Fruit fly (Drosophila melanogaster): Measurements from ENCODE around the gene lbe.
A peak's percentile ranks its signal among the peaks of the same experiment; 100 is the strongest.

The lbe gene

DNA sequence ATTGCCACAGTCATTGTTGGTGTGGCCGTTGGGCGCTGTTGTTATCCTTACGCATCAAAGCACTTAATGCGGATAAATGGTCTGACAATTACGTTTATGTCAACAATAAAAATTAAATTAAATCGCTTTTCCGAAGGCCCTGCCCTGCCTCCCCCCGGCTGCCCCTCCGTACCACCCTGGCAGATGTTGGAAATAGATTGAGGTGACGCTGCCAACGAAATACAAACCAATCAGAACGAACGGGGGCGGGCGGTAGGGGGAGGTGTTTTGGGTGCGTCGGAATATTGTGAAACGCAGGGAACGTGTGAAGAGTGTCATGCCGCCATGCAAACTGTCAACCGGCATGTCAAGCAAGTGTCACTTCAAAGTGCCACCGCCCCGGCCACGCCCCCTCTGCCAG lies 24.8 kb upstream of the lbe start:
- TF ChIP-seq dmrt93B (GFP tag; optimal IDR thresholded peaks at IDR 0.05): no peak
- no peak for TF ChIP-seq pan (optimal IDR thresholded peaks at IDR 0.05)
- TF ChIP-seq lola (GFP tag; optimal IDR thresholded peaks at IDR 0.05): no peak
- TF ChIP-seq CrebA (GFP tag; optimal IDR thresholded peaks at IDR 0.05; ENCODE audit: borderline replicate concordance): no peak
- TF ChIP-seq dsf (GFP tag; optimal IDR thresholded peaks at IDR 0.05; ENCODE audit: borderline replicate concordance): no peak
- no peak for TF ChIP-seq Vsx2 (GFP tag; optimal IDR thresholded peaks at IDR 0.05; ENCODE audit: partially characterized antibody)
- no peak for TF ChIP-seq dl (GFP tag; optimal IDR thresholded peaks at IDR 0.05; ENCODE audit: insufficient read depth in 1 of 2, partially characterized antibody in 2 of 2)

DNA sequence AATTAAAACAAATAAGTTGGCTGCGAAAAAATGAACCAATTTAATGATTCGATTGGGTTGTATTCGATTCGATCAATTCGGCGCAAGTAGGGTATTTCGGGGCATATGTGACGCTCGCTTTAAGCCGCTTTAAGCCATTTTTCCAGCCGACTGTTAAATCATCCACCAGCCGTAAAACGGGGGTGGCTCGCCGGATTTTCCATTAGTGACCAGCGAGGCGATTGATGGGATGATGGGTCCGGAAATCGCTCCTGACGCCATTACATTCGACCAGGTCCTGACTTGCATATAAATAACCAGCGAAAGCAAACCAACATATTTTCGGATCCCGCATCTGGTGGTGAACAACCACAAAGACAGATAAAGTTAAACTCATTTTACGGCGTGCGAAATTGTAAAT lies 23.9 kb upstream of the lbe start:
- TF ChIP-seq Hnf4 (GFP tag; optimal IDR thresholded peaks at IDR 0.05) (no peak), dmrt93B (GFP tag; optimal IDR thresholded peaks at IDR 0.05) (no peak), N (GFP tag; optimal IDR thresholded peaks at IDR 0.05) (no peak), usp (GFP tag; optimal IDR thresholded peaks at IDR 0.05) (no peak), Mio (GFP tag; optimal IDR thresholded peaks at IDR 0.05) (no peak), Sp1 (GFP tag; optimal IDR thresholded peaks at IDR 0.05) (no peak), rgr (GFP tag; optimal IDR thresholded peaks at IDR 0.05) (no peak), psq (GFP tag; optimal IDR thresholded peaks at IDR 0.05) (no peak), Abd-B (GFP tag; optimal IDR thresholded peaks at IDR 0.05) (no peak)

DNA sequence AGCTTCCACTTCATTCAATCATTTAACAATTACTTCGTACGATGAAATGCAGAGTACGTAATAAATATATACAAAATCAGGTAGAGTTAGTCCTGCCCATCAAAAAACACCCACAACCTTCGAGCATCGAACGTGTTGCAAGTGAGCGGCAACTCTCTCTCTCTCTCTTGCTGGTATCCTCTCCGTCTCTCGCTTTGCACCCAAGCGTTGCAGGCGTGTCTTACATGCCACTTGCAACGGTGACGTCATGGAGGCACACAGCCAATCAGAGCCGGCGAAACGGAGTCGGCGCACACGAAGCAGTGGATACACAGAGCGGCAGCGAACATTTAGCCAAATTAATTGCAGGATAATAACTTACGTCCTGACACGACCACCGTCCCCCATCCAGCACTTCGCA lies 13.6 kb upstream of the lbe start:
- peak; percentile 77 for TF ChIP-seq Dif (GFP tag; optimal IDR thresholded peaks at IDR 0.05; ENCODE audit: partially characterized antibody)
- TF ChIP-seq dl (GFP tag; optimal IDR thresholded peaks at IDR 0.05; ENCODE audit: insufficient read depth in 1 of 2, partially characterized antibody in 2 of 2): peak; percentile 28 to 64
- TF ChIP-seq lola (GFP tag; optimal IDR thresholded peaks at IDR 0.05): no peak

DNA sequence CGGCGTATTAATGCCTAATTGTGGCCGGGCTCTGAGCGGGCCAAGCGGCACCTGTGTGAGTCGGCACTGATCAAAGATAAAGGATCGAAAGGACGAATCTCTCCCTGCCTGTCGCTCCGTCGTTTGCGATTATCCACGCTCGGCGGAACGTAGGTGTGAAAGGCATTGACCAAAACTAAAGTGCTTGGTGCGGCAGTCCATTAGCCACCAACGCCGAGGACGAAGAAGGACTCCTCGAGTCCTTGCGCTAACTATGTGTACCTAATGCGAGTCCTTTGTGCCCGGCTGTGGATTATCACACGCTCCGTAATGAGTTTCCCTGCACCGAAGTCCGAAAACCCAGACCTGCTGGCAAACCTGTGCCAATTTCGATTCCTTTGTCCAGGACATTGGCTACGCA lies 12.1 kb upstream of the lbe start:
- TF ChIP-seq brk (GFP tag; optimal IDR thresholded peaks at IDR 0.05) (no peak), sv (GFP tag; optimal IDR thresholded peaks at IDR 0.05) (no peak), fru (GFP tag; optimal IDR thresholded peaks at IDR 0.05) (no peak), Hr83 (GFP tag; optimal IDR thresholded peaks at IDR 0.05; ENCODE audit: poor library complexity, severe bottlenecking) (no peak), woc (GFP tag; optimal IDR thresholded peaks at IDR 0.05) (no peak), OdsH (GFP tag; optimal IDR thresholded peaks at IDR 0.05) (no peak), Jra (GFP tag; optimal IDR thresholded peaks at IDR 0.05) (no peak), dl (GFP tag; optimal IDR thresholded peaks at IDR 0.05; ENCODE audit: insufficient read depth in 1 of 2, partially characterized antibody in 2 of 2) (no peak), Dif (GFP tag; optimal IDR thresholded peaks at IDR 0.05; ENCODE audit: partially characterized antibody) (no peak), rgr (GFP tag; optimal IDR thresholded peaks at IDR 0.05) (no peak), N (GFP tag; optimal IDR thresholded peaks at IDR 0.05) (no peak), Dfd (GFP tag; optimal IDR thresholded peaks at IDR 0.05) (no peak), Rel (GFP tag; optimal IDR thresholded peaks at IDR 0.05) (no peak), Rel (tag; optimal IDR thresholded peaks at IDR 0.05) (no peak), foxo (GFP tag; optimal IDR thresholded peaks at IDR 0.05) (no peak), Abd-B (GFP tag; optimal IDR thresholded peaks at IDR 0.05) (no peak), CG9705 (GFP tag; optimal IDR thresholded peaks at IDR 0.05) (no peak), psq (GFP tag; optimal IDR thresholded peaks at IDR 0.05) (no peak), Sp1 (GFP tag; optimal IDR thresholded peaks at IDR 0.05) (no peak)

DNA sequence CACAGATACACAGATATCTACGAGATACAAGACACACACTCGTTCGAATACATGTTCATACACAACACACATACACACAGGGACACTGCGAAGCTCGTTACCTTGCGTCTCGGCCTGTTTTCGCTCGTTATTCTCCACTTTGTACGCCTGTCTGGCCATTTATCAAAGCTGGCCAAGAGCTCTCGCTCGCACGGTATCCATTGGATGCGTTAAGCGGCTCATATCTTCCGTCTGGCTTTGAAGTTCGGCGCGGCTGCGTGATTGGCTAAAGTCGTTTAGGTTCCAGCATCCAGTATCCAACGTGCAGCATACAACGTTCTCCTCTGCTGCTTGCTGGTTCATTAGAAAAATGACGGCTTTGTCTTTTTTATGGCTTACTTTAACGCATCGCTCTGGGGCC lies 10.4 kb upstream of the lbe start:
- TF ChIP-seq fru (GFP tag; optimal IDR thresholded peaks at IDR 0.05) (no peak), rgr (GFP tag; optimal IDR thresholded peaks at IDR 0.05) (no peak), usp (GFP tag; optimal IDR thresholded peaks at IDR 0.05) (no peak), CG32264 (GFP tag; optimal IDR thresholded peaks at IDR 0.05) (no peak), Dif (GFP tag; optimal IDR thresholded peaks at IDR 0.05; ENCODE audit: partially characterized antibody) (no peak), h (GFP tag; optimal IDR thresholded peaks at IDR 0.05) (no peak), Dfd (GFP tag; optimal IDR thresholded peaks at IDR 0.05) (no peak), dl (GFP tag; optimal IDR thresholded peaks at IDR 0.05; ENCODE audit: insufficient read depth in 1 of 2, partially characterized antibody in 2 of 2) (no peak), pan (optimal IDR thresholded peaks at IDR 0.05) (no peak), Vsx2 (GFP tag; optimal IDR thresholded peaks at IDR 0.05; ENCODE audit: partially characterized antibody) (no peak), jim (GFP tag; optimal IDR thresholded peaks at IDR 0.05) (no peak), foxo (GFP tag; optimal IDR thresholded peaks at IDR 0.05) (no peak), Jra (GFP tag; optimal IDR thresholded peaks at IDR 0.05) (no peak), GATAd (GFP tag; optimal IDR thresholded peaks at IDR 0.05) (no peak), dmrt93B (GFP tag; optimal IDR thresholded peaks at IDR 0.05) (no peak), HLH106 (tag; optimal IDR thresholded peaks at IDR 0.05) (no peak), Hr83 (GFP tag; optimal IDR thresholded peaks at IDR 0.05; ENCODE audit: poor library complexity, severe bottlenecking) (no peak)
